Worm (Caenorhabditis elegans) whole organism, L4 larva: ENCODE results near the gene mek-1.

Experiments used
- ctbp-1 ChIP-seq: fragments of 200-800 bp; sonication (Bioruptor generic); IDR thresholded peaks from 2 replicates; pipeline ENCODE4 v1.3.6; 2022; ENCODE audit warnings: missing genetic modification reagents, missing genetic modification characterization, missing compliant biosample characterization
- dpl-1 ChIP-seq: fragments of 150-350 bp; optimal IDR thresholded peaks from 2 replicates; lab custom pipeline; 2014; ENCODE audit warnings: missing biosample characterization, missing genetic modification reagents, missing genetic modification characterization
- hlh-30 ChIP-seq: sonication (generic microtip); optimal IDR thresholded peaks from 2 replicates; lab custom pipeline; 2017; ENCODE audit warnings: antibody characterized with exemption, mild to moderate bottlenecking, missing genetic modification characterization, missing compliant biosample characterization; ENCODE audit not compliant: insufficient read depth
- jun-1 ChIP-seq: fragments of 150-350 bp; optimal IDR thresholded peaks from 2 replicates; lab custom pipeline; 2014; ENCODE audit warnings: missing biosample characterization, missing genetic modification reagents, missing genetic modification characterization
- lin-29 ChIP-seq: fragments of 200-800 bp; sonication (Bioruptor generic); IDR thresholded peaks from 2 replicates; pipeline ENCODE4 v1.3.6; 2022; ENCODE audit warnings: missing genetic modification reagents, missing genetic modification characterization, missing compliant biosample characterization
- lsy-2 ChIP-seq, 2 experiments: fragments of 150-350 bp in 1 of 2; sonication (generic microtip) in 1 of 2; optimal IDR thresholded peaks; 2 replicates each; lab custom pipeline; 2014 to 2017; ENCODE audit warnings: missing biosample characterization in 2 of 2, missing genetic modification characterization in 2 of 2
- nhr-25 ChIP-seq: sonication (generic microtip); optimal IDR thresholded peaks from 2 replicates; lab custom pipeline; 2017; ENCODE audit warnings: missing genetic modification characterization, mild to moderate bottlenecking, missing compliant biosample characterization, antibody characterized with exemption, moderate library complexity, borderline replicate concordance; ENCODE audit not compliant: insufficient read depth
- nhr-28 ChIP-seq: fragments of 150-350 bp; optimal IDR thresholded peaks from 2 replicates; lab custom pipeline; 2014; ENCODE audit warnings: missing biosample characterization, missing genetic modification characterization
- zfp-3 ChIP-seq: fragments of 200-800 bp; sonication (Bioruptor generic); conservative IDR thresholded peaks from 2 replicates; pipeline ENCODE4 v1.3.6; 2022; ENCODE audit warnings: missing genetic modification reagents, missing genetic modification characterization, missing compliant biosample characterization
- ztf-11 ChIP-seq: fragments of 150-350 bp; optimal IDR thresholded peaks from 2 replicates; lab custom pipeline; 2014; ENCODE audit warnings: missing biosample characterization, missing genetic modification characterization

ce11 chrX:7480756-7481155 is 1.7 kb downstream of the mek-1 start, which contains the start of gene F48E3.9:
- TF ChIP-seq ztf-11 (tag; lab: Kevin White, UChicago) (no peak), lin-29 (GFP tag; lab: Robert Waterston, UW) (no peak), lsy-2 (tag; optimal IDR thresholded peaks at IDR 0.05; lab: Kevin White, UChicago) (no peak), ctbp-1 (GFP tag; lab: Robert Waterston, UW) (no peak), nhr-25 (tag; lab: Kevin White, UChicago) (no peak), dpl-1 (no peak), jun-1 (tag; lab: Kevin White, UChicago) (no peak), nhr-28 (tag; lab: Kevin White, UChicago) (no peak), zfp-3 (GFP tag; lab: Robert Waterston, UW) (no peak), hlh-30 (no peak)
